Worm (Caenorhabditis elegans) whole organism, L1 larva: ENCODE data around the gene cnnm-1.

Source experiments
- hlh-17 ChIP-seq: fragments of 200-800 bp; sonication (Bioruptor generic); optimal IDR thresholded peaks from 2 replicates; lab custom pipeline; 2018; ENCODE audit warnings: missing genetic modification characterization, mild to moderate bottlenecking, missing compliant biosample characterization, moderate library complexity, borderline replicate concordance
- sox-4 ChIP-seq: sonication (generic microtip); optimal IDR thresholded peaks from 2 replicates; lab custom pipeline; 2016; ENCODE audit warnings: missing genetic modification characterization, missing compliant biosample characterization

ce11 chrIV:17171732-17172131, 34.9 kb downstream of the cnnm-1 start:
- TF ChIP-seq hlh-17 (GFP tag; lab: Kevin White, UChicago): no peak
- no peak for TF ChIP-seq sox-4 (tag; lab: Kevin White, UChicago)
